Fruit fly (Drosophila melanogaster) whole organism, embryonic: Measurements from ENCODE around the gene CG43400.

Experiments used
- Adf1 ChIP-seq: fragments of 200-800 bp; sonication (Bioruptor generic); IDR thresholded peaks from 2 replicates; pipeline ENCODE4 v1.3.6; 2022; ENCODE audit warnings: missing biosample characterization, missing genetic modification characterization
- Atf3 ChIP-seq: fragments of 200-800 bp; sonication (Bioruptor generic); optimal IDR thresholded peaks from 3 replicates; lab custom pipeline; 2016; ENCODE audit warnings: missing biosample characterization, missing genetic modification characterization
- CG11456 ChIP-seq: fragments of 200-800 bp; sonication (Bioruptor generic); IDR thresholded peaks from 3 replicates; pipeline ENCODE4 v1.3.6; 2022; ENCODE audit warnings: missing biosample characterization, missing genetic modification characterization
- CG13296 ChIP-seq: fragments of 200-800 bp; sonication (Bioruptor generic); optimal IDR thresholded peaks from 3 replicates; lab custom pipeline; 2018; ENCODE audit warnings: missing biosample characterization, mild to moderate bottlenecking, missing genetic modification characterization
- CG15514 ChIP-seq: fragments of 200-800 bp; sonication (Bioruptor generic); optimal IDR thresholded peaks from 3 replicates; lab custom pipeline; 2017; ENCODE audit warnings: missing biosample characterization, missing genetic modification characterization, mild to moderate bottlenecking, moderate library complexity, missing genetic modification reagents
- CG15696 ChIP-seq: fragments of 200-800 bp; sonication (Bioruptor generic); optimal IDR thresholded peaks from 2 replicates; lab custom pipeline; 2019; ENCODE audit warnings: missing biosample characterization, mild to moderate bottlenecking, missing genetic modification characterization, moderate library complexity
- CG34422 ChIP-seq: fragments of 200-800 bp; sonication (Bioruptor generic); IDR thresholded peaks from 3 replicates; pipeline ENCODE4 v1.3.6; 2022; ENCODE audit warnings: missing biosample characterization, missing genetic modification characterization
- CG42726 ChIP-seq: fragments of 200-800 bp; sonication (Bioruptor generic); IDR thresholded peaks from 2 replicates; pipeline ENCODE4 v1.3.6; 2022; ENCODE audit warnings: missing biosample characterization, missing genetic modification characterization; ENCODE audit not compliant: partially characterized antibody
- CG7987 ChIP-seq: fragments of 200-800 bp; sonication (Bioruptor generic); optimal IDR thresholded peaks from 2 replicates; lab custom pipeline; 2018; ENCODE audit warnings: missing biosample characterization, mild to moderate bottlenecking, missing genetic modification characterization, moderate library complexity
- CG8290 ChIP-seq, 3 experiments: fragments of 200-800 bp; sonication (Bioruptor generic); optimal IDR thresholded peaks; 2 replicates each; lab custom pipeline; 2016 to 2019; ENCODE audit warnings: missing biosample characterization in 3 of 3, missing genetic modification characterization in 3 of 3, mild to moderate bottlenecking in 2 of 3, moderate library complexity in 1 of 3
- CG8924 ChIP-seq: fragments of 200-800 bp; optimal IDR thresholded peaks from 3 replicates; lab custom pipeline; 2019; ENCODE audit warnings: missing biosample characterization, mild to moderate bottlenecking, missing genetic modification characterization, moderate library complexity
- CG9932 ChIP-seq: fragments of 200-800 bp; sonication (Bioruptor generic); IDR thresholded peaks from 2 replicates; pipeline ENCODE4 v1.3.6; 2022; ENCODE audit warnings: missing biosample characterization, missing genetic modification characterization
- D19A ChIP-seq: fragments of 200-800 bp; optimal IDR thresholded peaks from 3 replicates; lab custom pipeline; 2019; ENCODE audit warnings: missing biosample characterization, mild to moderate bottlenecking, missing genetic modification characterization, moderate library complexity
- Dip2 ChIP-seq: fragments of 200-800 bp; sonication (Bioruptor generic); IDR thresholded peaks from 2 replicates; pipeline ENCODE4 v1.3.6; 2022; ENCODE audit warnings: missing biosample characterization, missing genetic modification characterization
- Drgx ChIP-seq: fragments of 200-800 bp; sonication (Bioruptor generic); IDR thresholded peaks from 2 replicates; pipeline ENCODE4 v1.3.6; 2022; ENCODE audit warnings: missing biosample characterization, missing genetic modification characterization
- Eip74EF ChIP-seq, 2 experiments: fragments of 200-800 bp in 1 of 2; fragments of >200 bp in 1 of 2; sonication (Bioruptor generic) in 1 of 2; optimal IDR thresholded peaks; 2 replicates each; lab custom pipeline; 2017 to 2019; ENCODE audit warnings: missing biosample characterization in 2 of 2, missing genetic modification characterization in 2 of 2, mild to moderate bottlenecking in 1 of 2, moderate library complexity in 1 of 2
- Fer3 ChIP-seq: fragments of 200-800 bp; sonication (Bioruptor generic); optimal IDR thresholded peaks from 2 replicates; lab custom pipeline; 2018; ENCODE audit warnings: missing biosample characterization, mild to moderate bottlenecking, missing genetic modification characterization, moderate library complexity
- GATAe ChIP-seq: fragments of 200-800 bp; sonication (Bioruptor generic); conservative IDR thresholded peaks from 2 replicates; pipeline ENCODE4 v1.3.6; 2022; ENCODE audit warnings: missing biosample characterization, missing genetic modification characterization
- HHEX ChIP-seq: fragments of 200-800 bp; sonication (Bioruptor generic); optimal IDR thresholded peaks from 3 replicates; lab custom pipeline; 2017; ENCODE audit warnings: missing biosample characterization, mild to moderate bottlenecking, missing genetic modification characterization, missing genetic modification reagents
- Hr3 ChIP-seq: fragments of 200-800 bp; sonication (Bioruptor generic); optimal IDR thresholded peaks from 3 replicates; lab custom pipeline; 2016; ENCODE audit warnings: missing biosample characterization, missing genetic modification characterization
- Jarid2 ChIP-seq: fragments of 200-800 bp; sonication (Bioruptor generic); optimal IDR thresholded peaks from 3 replicates; lab custom pipeline; 2017; ENCODE audit warnings: mild to moderate bottlenecking, missing biosample characterization, missing genetic modification reagents, missing genetic modification characterization
- MTF-1 ChIP-seq: fragments of 200-800 bp; sonication (Bioruptor generic); optimal IDR thresholded peaks from 2 replicates; lab custom pipeline; 2018; ENCODE audit warnings: missing biosample characterization, mild to moderate bottlenecking, missing genetic modification characterization, borderline replicate concordance
- NFAT ChIP-seq: fragments of 200-800 bp; sonication (Bioruptor generic); IDR thresholded peaks from 2 replicates; pipeline ENCODE4 v1.3.6; 2022; ENCODE audit warnings: missing biosample characterization, missing genetic modification characterization
- Nf-YC ChIP-seq: fragments of 200-800 bp; optimal IDR thresholded peaks from 3 replicates; lab custom pipeline; 2019; ENCODE audit warnings: missing biosample characterization, mild to moderate bottlenecking, missing genetic modification characterization, moderate library complexity
- Oaz ChIP-seq: fragments of 200-800 bp; sonication (Bioruptor generic); IDR thresholded peaks from 2 replicates; pipeline ENCODE4 v1.3.6; 2022; ENCODE audit warnings: missing biosample characterization, missing genetic modification characterization
- Rfx ChIP-seq: fragments of 200-800 bp; sonication (Bioruptor generic); IDR thresholded peaks from 2 replicates; pipeline ENCODE4 v1.3.6; 2022; ENCODE audit warnings: missing biosample characterization, missing genetic modification characterization
- Spps ChIP-seq: fragments of 200-800 bp; sonication (Bioruptor generic); optimal IDR thresholded peaks from 2 replicates; lab custom pipeline; 2018; ENCODE audit warnings: missing biosample characterization, mild to moderate bottlenecking, missing genetic modification characterization
- ara ChIP-seq: fragments of 200-800 bp; sonication (Bioruptor generic); IDR thresholded peaks from 2 replicates; pipeline ENCODE4 v1.3.6; 2022; ENCODE audit warnings: missing biosample characterization, missing genetic modification characterization
- bbx ChIP-seq: fragments of 200-800 bp; sonication (Bioruptor generic); IDR thresholded peaks from 2 replicates; pipeline ENCODE4 v1.3.6; 2022; ENCODE audit warnings: missing biosample characterization, missing genetic modification characterization; ENCODE audit not compliant: partially characterized antibody
- bowl ChIP-seq: fragments of 200-800 bp; sonication (Bioruptor generic); IDR thresholded peaks from 2 replicates; pipeline ENCODE4 v1.3.6; 2022; ENCODE audit warnings: missing biosample characterization, missing genetic modification characterization
- br ChIP-seq: fragments of >200 bp; optimal IDR thresholded peaks from 2 replicates; lab custom pipeline; 2017
- caup ChIP-seq: fragments of 200-800 bp; sonication (Bioruptor generic); optimal IDR thresholded peaks from 3 replicates; lab custom pipeline; 2017; ENCODE audit warnings: missing biosample characterization, mild to moderate bottlenecking, missing genetic modification characterization, moderate library complexity; ENCODE audit not compliant: severe bottlenecking
- chm ChIP-seq: fragments of 200-800 bp; sonication (Bioruptor generic); IDR thresholded peaks from 2 replicates; pipeline ENCODE4 v1.3.6; 2022; ENCODE audit warnings: missing biosample characterization, missing genetic modification characterization
- ci ChIP-seq: fragments of 200-800 bp; sonication (Bioruptor generic); IDR thresholded peaks from 3 replicates; pipeline ENCODE4 v1.3.6; 2022; ENCODE audit warnings: missing biosample characterization, missing genetic modification characterization
- crol ChIP-seq: fragments of 200-800 bp; sonication (Bioruptor generic); IDR thresholded peaks from 2 replicates; pipeline ENCODE4 v1.3.6; 2022; ENCODE audit warnings: missing biosample characterization, missing genetic modification characterization
- cwo ChIP-seq: fragments of 200-800 bp; sonication (Bioruptor generic); optimal IDR thresholded peaks from 3 replicates; lab custom pipeline; 2017; ENCODE audit warnings: missing biosample characterization, missing genetic modification characterization, mild to moderate bottlenecking, moderate library complexity, missing genetic modification reagents
- grn ChIP-seq: fragments of 200-800 bp; sonication (Bioruptor generic); optimal IDR thresholded peaks from 3 replicates; lab custom pipeline; 2017; ENCODE audit warnings: missing biosample characterization, missing genetic modification characterization
- gt ChIP-seq: fragments of 200-800 bp; sonication (Bioruptor generic); IDR thresholded peaks from 2 replicates; pipeline ENCODE4 v1.3.6; 2022; ENCODE audit warnings: missing biosample characterization, missing genetic modification characterization
- hbn ChIP-seq: fragments of 200-800 bp; sonication (Bioruptor generic); IDR thresholded peaks from 2 replicates; pipeline ENCODE4 v1.3.6; 2022; ENCODE audit warnings: missing biosample characterization, missing genetic modification characterization; ENCODE audit not compliant: partially characterized antibody
- jumu ChIP-seq: fragments of 200-800 bp; sonication (Bioruptor generic); optimal IDR thresholded peaks from 3 replicates; lab custom pipeline; 2016; ENCODE audit warnings: missing biosample characterization, missing genetic modification characterization
- org-1 ChIP-seq: fragments of 200-800 bp; sonication (Bioruptor generic); optimal IDR thresholded peaks from 2 replicates; lab custom pipeline; 2017; ENCODE audit warnings: missing biosample characterization, missing genetic modification characterization
- otp ChIP-seq: fragments of 200-800 bp; sonication (Bioruptor generic); IDR thresholded peaks from 3 replicates; pipeline ENCODE4, ENCODE4 v1.3.6; 2022; ENCODE audit warnings: missing biosample characterization, missing genetic modification characterization
- pb ChIP-seq: fragments of 200-800 bp; sonication (Bioruptor generic); optimal IDR thresholded peaks from 3 replicates; lab custom pipeline; 2016; ENCODE audit warnings: missing biosample characterization, missing genetic modification characterization
- rib ChIP-seq: fragments of 200-800 bp; sonication (Bioruptor generic); IDR thresholded peaks from 2 replicates; pipeline ENCODE4 v1.3.6; 2022; ENCODE audit warnings: missing biosample characterization, missing genetic modification characterization
- sens ChIP-seq: fragments of 200-800 bp; sonication (Bioruptor generic); peaks from one replicate; lab custom pipeline; 2016; ENCODE audit warnings: missing biosample characterization, missing genetic modification characterization
- tio ChIP-seq: fragments of 200-800 bp; sonication (Bioruptor generic); optimal IDR thresholded peaks from 2 replicates; lab custom pipeline; 2017; ENCODE audit warnings: missing biosample characterization, missing genetic modification characterization, inconsistent platforms
- wek ChIP-seq: fragments of 200-800 bp; sonication (Bioruptor generic); optimal IDR thresholded peaks from 3 replicates; lab custom pipeline; 2018; ENCODE audit warnings: missing biosample characterization, mild to moderate bottlenecking, missing genetic modification characterization, moderate library complexity
- wor ChIP-seq: fragments of 200-800 bp; sonication (Bioruptor generic); IDR thresholded peaks from 2 replicates; pipeline ENCODE4 v1.3.6; 2022; ENCODE audit warnings: missing biosample characterization, missing genetic modification characterization
- zen2 ChIP-seq: fragments of 200-800 bp; sonication (Bioruptor generic); IDR thresholded peaks from 3 replicates; pipeline ENCODE4 v1.3.6; 2022; ENCODE audit warnings: missing biosample characterization, missing genetic modification characterization; ENCODE audit not compliant: partially characterized antibody

Gene CG43400

DNA sequence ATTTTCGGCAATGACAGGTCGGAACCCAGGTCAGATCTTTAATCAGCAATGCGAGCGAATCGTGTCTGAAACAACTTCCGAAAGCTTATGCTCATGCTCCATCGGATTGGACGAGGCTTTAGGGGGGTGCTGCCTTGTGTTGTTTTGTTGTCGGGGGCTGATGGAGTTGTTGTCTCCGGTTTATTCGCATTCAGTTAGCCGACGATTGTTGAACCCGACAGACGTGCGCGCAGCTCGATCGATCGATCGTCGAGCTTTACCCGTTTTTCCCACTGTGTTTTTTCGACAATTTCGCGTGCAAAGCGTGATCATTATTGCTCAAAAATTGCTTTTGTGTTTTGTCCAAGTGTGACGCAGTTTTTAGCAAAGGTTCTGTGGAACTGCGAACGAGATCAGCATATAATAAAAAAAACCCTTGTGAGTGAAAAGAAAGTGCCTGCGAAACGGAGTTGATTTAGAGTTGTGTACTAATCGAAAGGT, 38.5 kb downstream of the CG43400 start, which contains the start of gene CG17834 (continued):
- TF ChIP-seq gt (GFP tag; lab: Robert Waterston, UW) = no peak
- peak; percentile 37; the same call in 1 of the 2 replicates for TF ChIP-seq CG42726
- no peak for TF ChIP-seq CG15696 (tag; lab: Kevin White, UChicago)
- 0 out of 2 replicates have a peak, but pooled peaks have one; percentile 18 for TF ChIP-seq Drgx (GFP tag; lab: Robert Waterston, UW)
- no peak for TF ChIP-seq wek
- peak; percentile 11 for TF ChIP-seq Fer3
- TF ChIP-seq rib (GFP tag; lab: Robert Waterston, UW) = peak; percentile 82
- peak; percentile 40 for TF ChIP-seq caup (GFP tag; lab: Kevin White, UChicago)
- TF ChIP-seq wor (GFP tag; lab: Robert Waterston, UW) = no peak
- peak; percentile 75 for TF ChIP-seq chm
- no peak for TF ChIP-seq Atf3
- TF ChIP-seq CG9932 (GFP tag; lab: Robert Waterston, UW) = 0 out of 2 replicates have a peak, but pooled peaks have one; percentile 16
- no peak for TF ChIP-seq hbn (GFP tag; lab: Robert Waterston, UW)
- TF ChIP-seq grn (GFP tag; lab: Kevin White, UChicago) = peak; percentile 20
- TF ChIP-seq Rfx (GFP tag; lab: Robert Waterston, UW) = peak; percentile 52
- 0 out of 2 replicates have a peak, but pooled peaks have one; percentile 7 for TF ChIP-seq bbx
- TF ChIP-seq ara (GFP tag; lab: Robert Waterston, UW) = peak; percentile 13; the same call in 1 of the 2 replicates
- TF ChIP-seq org-1 (GFP tag; lab: Kevin White, UChicago) = no peak
- no peak for TF ChIP-seq jumu (GFP tag; lab: Kevin White, UChicago)
- TF ChIP-seq Nf-YC (tag; lab: Kevin White, UChicago) = peak; percentile 77
- TF ChIP-seq CG8290 (GFP tag; optimal IDR thresholded peaks at IDR 0.05; lab: Kevin White, UChicago) = no peak
- peak in 1 of 2 experiments; percentile 65 for TF ChIP-seq CG8290 (tag; optimal IDR thresholded peaks at IDR 0.05; lab: Kevin White, UChicago)
- TF ChIP-seq CG34422 = peak; percentile 32; the same call in 1 of the 3 replicates
- TF ChIP-seq MTF-1 (GFP tag; lab: Kevin White, UChicago) = peak; percentile 27
- TF ChIP-seq CG8924 = no peak
- TF ChIP-seq GATAe (GFP tag; lab: Robert Waterston, UW) = no peak
- no peak for TF ChIP-seq Spps
- TF ChIP-seq CG11456 (GFP tag; lab: Robert Waterston, UW) = no peak
- no peak for TF ChIP-seq br (lab: Kevin White, UChicago)
- peak; percentile 77 for TF ChIP-seq crol (GFP tag; lab: Robert Waterston, UW)
- TF ChIP-seq otp (GFP tag; lab: Robert Waterston, UW) = peak; percentile 70; the same call in 2 of the 3 replicates
- 0 out of 2 replicates have a peak, but pooled peaks have one; percentile 37 for TF ChIP-seq bowl (GFP tag; lab: Robert Waterston, UW)
- peak; percentile 7 for TF ChIP-seq CG15514
- TF ChIP-seq HHEX = peak; percentile 16
- peak; percentile 30 for TF ChIP-seq CG13296 (GFP tag; lab: Kevin White, UChicago)
- TF ChIP-seq Hr3 (GFP tag; lab: Kevin White, UChicago) = no peak
- peak in 1 of 2 experiments; percentile 33 for TF ChIP-seq Eip74EF (GFP tag; optimal IDR thresholded peaks at IDR 0.05; lab: Kevin White, UChicago)
- TF ChIP-seq Dip2 (GFP tag; lab: Robert Waterston, UW) = no peak
- TF ChIP-seq tio = no peak
- TF ChIP-seq cwo (GFP tag; lab: Kevin White, UChicago) = peak; percentile 67
- TF ChIP-seq NFAT (GFP tag; lab: Robert Waterston, UW) = peak; percentile 43; the same call in 1 of the 2 replicates
- TF ChIP-seq D19A (tag; lab: Kevin White, UChicago) = no peak
- TF ChIP-seq Adf1 (GFP tag; lab: Robert Waterston, UW) = peak; percentile 22; the same call in 1 of the 2 replicates
- TF ChIP-seq ci (GFP tag; lab: Robert Waterston, UW) = peak; percentile 59; the same call in 2 of the 3 replicates
- TF ChIP-seq sens (GFP tag; lab: Kevin White, UChicago) = peak; percentile 64
- peak; percentile 88 for TF ChIP-seq Jarid2
- no peak for TF ChIP-seq pb (GFP tag; lab: Kevin White, UChicago)
- TF ChIP-seq Oaz (GFP tag; lab: Robert Waterston, UW) = 0 out of 2 replicates have a peak, but pooled peaks have one; percentile 12
- TF ChIP-seq zen2 = no peak
- TF ChIP-seq CG7987 (GFP tag; lab: Kevin White, UChicago) = peak; percentile 29
